Fruit fly (Drosophila melanogaster) whole organism, embryonic: Measurements from ENCODE around the gene CG42471.

Source experiments
- CG18619 ChIP-seq: fragments of 200-800 bp; sonication (Bioruptor generic); optimal IDR thresholded peaks from 3 replicates; lab custom pipeline; 2017; ENCODE audit warnings: missing biosample characterization, mild to moderate bottlenecking, missing genetic modification characterization
- CG3847 ChIP-seq: fragments of 200-800 bp; sonication (Bioruptor generic); IDR thresholded peaks from 2 replicates; pipeline ENCODE4 v1.3.6; 2022; ENCODE audit warnings: missing biosample characterization, missing genetic modification characterization
- CG3995 ChIP-seq: fragments of 200-800 bp; sonication (Bioruptor generic); optimal IDR thresholded peaks from 3 replicates; lab custom pipeline; 2016; ENCODE audit warnings: missing biosample characterization, missing genetic modification characterization
- E2f2 ChIP-seq: fragments of 200-800 bp; sonication (Bioruptor generic); IDR thresholded peaks from 2 replicates; pipeline ENCODE4 v1.3.6; 2022; ENCODE audit warnings: missing biosample characterization, missing genetic modification characterization
- Sry-δ ChIP-seq: fragments of 200-800 bp; sonication (Bioruptor generic); optimal IDR thresholded peaks from 2 replicates; lab custom pipeline; 2016; ENCODE audit warnings: missing biosample characterization, missing genetic modification characterization

- no peak for TF ChIP-seq E2f2 (GFP tag; lab: Robert Waterston, UW)
- TF ChIP-seq CG18619: no peak
- no peak for TF ChIP-seq CG3995
- no peak for TF ChIP-seq Sry-δ (GFP tag; lab: Kevin White, UChicago)
- TF ChIP-seq CG3847 (GFP tag; lab: Robert Waterston, UW): no peak
Observed at dm6 chr2L:11737648-11738047, 16.2 kb downstream of the CG42471 start.
